Worm (Caenorhabditis elegans): ENCODE measurements around the gene T24H7.9.

Gene T24H7.9

ce11 chrII:6260684-6261083 is 25.4 kb upstream of the T24H7.9 start, which contains the start of gene nmgp-1:
Gene nmgp-1 (plus strand): TSS chrII:6260857.
- TF ChIP-seq daf-16 (GFP tag; optimal IDR thresholded peaks at IDR 0.05) (no peak), daf-16 (tag; optimal IDR thresholded peaks at IDR 0.05) (peak; percentile 55), mes-2 (tag; optimal IDR thresholded peaks at IDR 0.05; ENCODE audit: poor library complexity, severe bottlenecking) (peak; percentile 42), hlh-30 (tag; optimal IDR thresholded peaks at IDR 0.05; ENCODE audit: insufficient read depth) (peak; percentile 1), aha-1 (tag) (peak; percentile 76), ces-1 (GFP tag; optimal IDR thresholded peaks at IDR 0.05) (no peak), hlh-11 (tag; optimal IDR thresholded peaks at IDR 0.05) (peak; percentile 36), skn-1 (tag; optimal IDR thresholded peaks at IDR 0.05) (no peak), ceh-32 (tag; optimal IDR thresholded peaks at IDR 0.05; ENCODE audit: poor library complexity) (no peak), snpc-4 (tag; optimal IDR thresholded peaks at IDR 0.05) (no peak), dve-1 (tag; optimal IDR thresholded peaks at IDR 0.05; ENCODE audit: insufficient read depth) (peak; percentile 30), fkh-10 (GFP tag; optimal IDR thresholded peaks at IDR 0.05) (no peak), attf-4 (tag; optimal IDR thresholded peaks at IDR 0.05) (no peak), zfp-2 (tag; optimal IDR thresholded peaks at IDR 0.05) (no peak), zfp-3 (GFP tag; conservative IDR thresholded peaks at IDR 0.05) (no peak), ztf-7 (tag; optimal IDR thresholded peaks at IDR 0.05) (no peak), nhr-6 (tag; optimal IDR thresholded peaks at IDR 0.05) (peak; percentile 38)

- TF ChIP-seq T26A8.4 (GFP tag; IDR thresholded peaks at IDR 0.05): no peak
- TF ChIP-seq unc-39 (tag; optimal IDR thresholded peaks at IDR 0.05): no peak
- no peak for TF ChIP-seq ZK546.5 (tag; optimal IDR thresholded peaks at IDR 0.05)
- no peak for TF ChIP-seq nhr-25 (tag; optimal IDR thresholded peaks at IDR 0.05; ENCODE audit: borderline replicate concordance, insufficient read depth)
- TF ChIP-seq zip-11 (GFP tag; IDR thresholded peaks at IDR 0.05): no peak
- no peak for TF ChIP-seq zip-2 (tag; optimal IDR thresholded peaks at IDR 0.05)
- TF ChIP-seq dmd-9 (GFP tag; IDR thresholded peaks at IDR 0.05): no peak
- TF ChIP-seq zfp-2 (tag; optimal IDR thresholded peaks at IDR 0.05): no peak
- no peak for TF ChIP-seq lin-39 (tag; optimal IDR thresholded peaks at IDR 0.05)
- no peak for TF ChIP-seq daf-16 (GFP tag; optimal IDR thresholded peaks at IDR 0.05)
- peak; percentile 90 for TF ChIP-seq daf-16 (tag; optimal IDR thresholded peaks at IDR 0.05)
- peak; percentile 9 for TF ChIP-seq nhr-77 (tag; optimal IDR thresholded peaks at IDR 0.05)
- TF ChIP-seq jun-1 (tag; optimal IDR thresholded peaks at IDR 0.05): no peak
- TF ChIP-seq madf-5 (GFP tag; IDR thresholded peaks at IDR 0.05): no peak
- TF ChIP-seq nhr-28 (tag; optimal IDR thresholded peaks at IDR 0.05): peak; percentile 92
- TF ChIP-seq nhr-11 (tag; optimal IDR thresholded peaks at IDR 0.05): no peak
- TF ChIP-seq madf-9 (GFP tag; conservative IDR thresholded peaks at IDR 0.05): no peak
- no peak for TF ChIP-seq lin-38 (GFP tag; IDR thresholded peaks at IDR 0.05)
- TF ChIP-seq pqm-1 (tag; optimal IDR thresholded peaks at IDR 0.05): peak; percentile 76
These were observed 24.6 kb upstream of the T24H7.9 start, which contains the start of gene F13H8.11 for ce11 chrII:6259867-6260266. Gene F13H8.11 (minus strand): TSS chrII:6260021.

DNA sequence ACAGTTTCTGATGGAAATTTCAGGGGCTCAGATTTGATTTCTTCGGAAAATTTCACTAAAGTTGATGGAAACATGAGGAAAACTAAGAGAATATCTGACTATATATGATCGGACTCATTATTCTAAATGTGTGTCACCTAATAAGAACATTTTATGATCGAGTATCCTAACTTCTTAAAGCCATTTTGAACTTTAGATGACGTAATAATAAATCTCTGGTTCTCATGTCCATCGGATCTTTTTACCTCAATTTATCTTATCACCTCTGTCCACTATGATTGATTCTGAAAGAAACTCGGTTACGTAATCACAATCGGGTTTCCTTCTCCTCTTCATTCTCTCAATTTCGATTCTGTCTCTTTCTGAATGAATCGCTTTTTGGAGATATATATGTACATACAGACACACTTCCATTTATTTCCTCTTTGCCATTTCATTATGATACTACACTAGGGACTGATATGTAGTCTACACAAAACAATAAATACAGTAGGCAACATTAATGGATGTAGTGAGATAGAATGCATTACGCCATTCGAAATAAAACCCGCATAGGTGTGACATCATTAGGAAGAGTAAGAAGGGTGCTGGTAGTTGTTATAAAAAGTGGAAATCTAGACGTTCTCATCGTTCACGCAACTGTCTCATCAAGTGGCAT is 22.0 kb upstream of the T24H7.9 start:
- no peak for TF ChIP-seq ceh-44 (GFP tag; IDR thresholded peaks at IDR 0.05)
- peak; percentile 97 for TF ChIP-seq nhr-28 (tag; optimal IDR thresholded peaks at IDR 0.05)

ce11 chrII:6256024-6256423 is 20.7 kb upstream of the T24H7.9 start, which contains the start of gene F13H8.5:
Gene F13H8.5 (minus strand): TSS chrII:6256124.
- TF ChIP-seq nhr-237 (tag; optimal IDR thresholded peaks at IDR 0.05): no peak
- no peak for TF ChIP-seq gei-8 (GFP tag; optimal IDR thresholded peaks at IDR 0.05)
- TF ChIP-seq pha-4 (GFP tag; IDR thresholded peaks at IDR 0.05): no peak
- no peak for TF ChIP-seq pha-4 (tag; optimal IDR thresholded peaks at IDR 0.05)
- TF ChIP-seq zip-2 (tag; optimal IDR thresholded peaks at IDR 0.05): no peak
- TF ChIP-seq tra-1 (GFP tag; IDR thresholded peaks at IDR 0.05): no peak
- TF ChIP-seq nhr-76 (tag; optimal IDR thresholded peaks at IDR 0.05): no peak
- no peak for TF ChIP-seq ZK337.2 (GFP tag; IDR thresholded peaks at IDR 0.05)
- TF ChIP-seq Y105C5A.15 (GFP tag; IDR thresholded peaks at IDR 0.05): no peak
- no peak for TF ChIP-seq madf-5 (GFP tag; IDR thresholded peaks at IDR 0.05)

Data from whole organism, L4 larva.